Worm (Caenorhabditis elegans) whole organism, young adult: Measurements from ENCODE around the gene str-204.

Experiments used
- B0035.1 ChIP-seq: sonication (generic microtip); optimal IDR thresholded peaks from 2 replicates; lab custom pipeline; 2016; ENCODE audit warnings: missing genetic modification characterization, mild to moderate bottlenecking, missing compliant biosample characterization, missing genotype, missing genetic modification reagents
- B0336.3 ChIP-seq: fragments of 200-800 bp; sonication (Bioruptor generic); IDR thresholded peaks from 2 replicates; pipeline ENCODE4 v1.3.6; 2022; ENCODE audit warnings: missing genetic modification characterization, missing compliant biosample characterization
- C06A6.2 ChIP-seq: fragments of 200-800 bp; sonication (Bioruptor generic); conservative IDR thresholded peaks from 2 replicates; pipeline ENCODE4 v1.3.6; 2022; ENCODE audit warnings: missing genetic modification characterization, missing compliant biosample characterization
- F10E7.11 ChIP-seq: sonication (generic microtip); optimal IDR thresholded peaks from 2 replicates; lab custom pipeline; 2017; ENCODE audit warnings: mild to moderate bottlenecking, missing genetic modification characterization, moderate library complexity, missing compliant biosample characterization
- F37B4.10 ChIP-seq: fragments of 200-800 bp; sonication (Bioruptor generic); IDR thresholded peaks from 2 replicates; pipeline ENCODE4 v1.3.6; 2022; ENCODE audit warnings: missing genetic modification characterization, missing compliant biosample characterization
- F39B2.1 ChIP-seq: fragments of 200-800 bp; sonication (Bioruptor generic); IDR thresholded peaks from 2 replicates; pipeline ENCODE4 v1.3.6; 2022; ENCODE audit warnings: missing genetic modification reagents, missing genetic modification characterization, missing compliant biosample characterization
- F52B5.7 ChIP-seq: sonication (generic microtip); optimal IDR thresholded peaks from 2 replicates; lab custom pipeline; 2016; ENCODE audit warnings: mild to moderate bottlenecking, missing genetic modification characterization, missing compliant biosample characterization
- F55B11.4 ChIP-seq: sonication (generic microtip); optimal IDR thresholded peaks from 2 replicates; lab custom pipeline; 2016; ENCODE audit warnings: missing compliant biosample characterization, missing genetic modification characterization, borderline replicate concordance; ENCODE audit not compliant: insufficient read depth
- F57A8.1 ChIP-seq: fragments of 200-800 bp; sonication (Bioruptor generic); optimal IDR thresholded peaks from 2 replicates; lab custom pipeline; 2018; ENCODE audit warnings: mild to moderate bottlenecking, missing genetic modification characterization, moderate library complexity, missing compliant biosample characterization
- K12H6.12 ChIP-seq: fragments of 200-800 bp; sonication (Bioruptor generic); optimal IDR thresholded peaks from 2 replicates; lab custom pipeline; 2018; ENCODE audit warnings: mild to moderate bottlenecking, missing genetic modification characterization, missing compliant biosample characterization
- Y79H2A.3 ChIP-seq: fragments of 200-800 bp; sonication (Bioruptor generic); conservative IDR thresholded peaks from 2 replicates; pipeline ENCODE4 v1.3.6; 2022; ENCODE audit warnings: missing genetic modification reagents, missing genetic modification characterization, missing compliant biosample characterization
- atf-7 ChIP-seq: sonication (generic microtip); optimal IDR thresholded peaks from 2 replicates; lab custom pipeline; 2017; ENCODE audit warnings: mild to moderate bottlenecking, missing genetic modification characterization, missing compliant biosample characterization
- athp-1 ChIP-seq: sonication (generic microtip); optimal IDR thresholded peaks from 2 replicates; lab custom pipeline; 2017; ENCODE audit warnings: mild to moderate bottlenecking, missing genetic modification characterization, missing compliant biosample characterization
- attf-6 ChIP-seq: fragments of 200-800 bp; sonication (Bioruptor generic); IDR thresholded peaks from 2 replicates; pipeline ENCODE4 v1.3.6; 2022; ENCODE audit warnings: missing genetic modification reagents, missing genetic modification characterization, missing compliant biosample characterization
- bed-1 ChIP-seq: fragments of 200-800 bp; sonication (Bioruptor generic); IDR thresholded peaks from 2 replicates; pipeline ENCODE4 v1.3.6; 2022; ENCODE audit warnings: missing genetic modification reagents, missing genetic modification characterization, missing compliant biosample characterization
- bed-2 ChIP-seq: fragments of 200-800 bp; sonication (Bioruptor generic); IDR thresholded peaks from 2 replicates; pipeline ENCODE4 v1.3.6; 2022; ENCODE audit warnings: missing genetic modification reagents, missing genetic modification characterization, missing compliant biosample characterization
- cebp-1 ChIP-seq, 2 experiments: fragments of 200-800 bp in 1 of 2; sonication (Bioruptor generic) in 1 of 2; sonication (generic microtip) in 1 of 2; IDR thresholded peaks in 1 of 2; optimal IDR thresholded peaks in 1 of 2; 2 replicates each; pipeline versions ENCODE4 v1.3.6 to Lab custom; 2017 to 2022; ENCODE audit warnings: missing compliant biosample characterization in 2 of 2, missing genetic modification characterization in 2 of 2, mild to moderate bottlenecking in 1 of 2, missing genetic modification reagents in 1 of 2, moderate library complexity in 1 of 2
- ceh-40 ChIP-seq: fragments of 200-800 bp; sonication (Bioruptor generic); IDR thresholded peaks from 2 replicates; pipeline ENCODE4 v1.3.6; 2022; ENCODE audit warnings: missing genetic modification characterization, missing compliant biosample characterization
- chd-7 ChIP-seq: sonication (generic microtip); optimal IDR thresholded peaks from 2 replicates; lab custom pipeline; 2016; ENCODE audit warnings: mild to moderate bottlenecking, missing genetic modification characterization, moderate library complexity, missing compliant biosample characterization
- die-1 ChIP-seq: sonication (generic microtip); optimal IDR thresholded peaks from 2 replicates; lab custom pipeline; 2016; ENCODE audit warnings: missing genotype, mild to moderate bottlenecking, missing genetic modification characterization, missing compliant biosample characterization
- gei-17 ChIP-seq: fragments of 200-800 bp; sonication (Bioruptor generic); optimal IDR thresholded peaks from 2 replicates; lab custom pipeline; 2018; ENCODE audit warnings: mild to moderate bottlenecking, missing genetic modification characterization, missing compliant biosample characterization
- him-1 ChIP-seq: sonication (generic microtip); optimal IDR thresholded peaks from 2 replicates; lab custom pipeline; 2016; ENCODE audit warnings: missing genotype, missing genetic modification reagents, missing genetic modification characterization, missing compliant biosample characterization
- hlh-12 ChIP-seq: sonication (generic microtip); optimal IDR thresholded peaks from 2 replicates; lab custom pipeline; 2016; ENCODE audit warnings: missing genetic modification characterization, missing compliant biosample characterization
- hsf-1 ChIP-seq: fragments of 200-800 bp; sonication (Bioruptor generic); IDR thresholded peaks from 2 replicates; pipeline ENCODE4 v1.3.6; 2022; ENCODE audit warnings: missing genetic modification reagents, missing genetic modification characterization, missing compliant biosample characterization
- lag-1 ChIP-seq: fragments of 200-800 bp; sonication (Bioruptor generic); IDR thresholded peaks from 2 replicates; pipeline ENCODE4 v1.3.6; 2022; ENCODE audit warnings: missing genetic modification reagents, missing genetic modification characterization, missing compliant biosample characterization
- lin-40 ChIP-seq: sonication (generic microtip); optimal IDR thresholded peaks from 2 replicates; lab custom pipeline; 2016; ENCODE audit warnings: missing genetic modification characterization, mild to moderate bottlenecking, missing compliant biosample characterization, missing genotype, missing genetic modification reagents
- lsy-27 ChIP-seq: sonication (generic microtip); optimal IDR thresholded peaks from 2 replicates; lab custom pipeline; 2017; ENCODE audit warnings: missing genetic modification characterization, mild to moderate bottlenecking, missing compliant biosample characterization, antibody characterized with exemption, missing genotype, borderline replicate concordance; ENCODE audit not compliant: insufficient read depth
- mel-28 ChIP-seq: sonication (generic microtip); optimal IDR thresholded peaks from 2 replicates; lab custom pipeline; 2016; ENCODE audit warnings: borderline replicate concordance, mild to moderate bottlenecking, missing genetic modification characterization, missing compliant biosample characterization
- mes-4 ChIP-seq: sonication (generic microtip); optimal IDR thresholded peaks from 2 replicates; lab custom pipeline; 2016; ENCODE audit warnings: missing genotype, missing genetic modification characterization, missing compliant biosample characterization
- mxl-1 ChIP-seq: sonication (generic microtip); optimal IDR thresholded peaks from 2 replicates; lab custom pipeline; 2016; ENCODE audit warnings: missing genetic modification characterization, missing compliant biosample characterization
- nfya-2 ChIP-seq: fragments of 200-800 bp; sonication (Bioruptor generic); IDR thresholded peaks from 2 replicates; pipeline ENCODE4 v1.3.6; 2022; ENCODE audit warnings: missing genetic modification reagents, missing genetic modification characterization, missing compliant biosample characterization
- nfyb-1 ChIP-seq: fragments of 200-800 bp; sonication (Bioruptor generic); IDR thresholded peaks from 2 replicates; pipeline ENCODE4 v1.3.6; 2022; ENCODE audit warnings: missing genetic modification reagents, missing genetic modification characterization, missing compliant biosample characterization
- nhr-120 ChIP-seq: fragments of 200-800 bp; sonication (Bioruptor generic); IDR thresholded peaks from 2 replicates; pipeline ENCODE4 v1.3.6; 2022; ENCODE audit warnings: missing genetic modification characterization, missing compliant biosample characterization
- repo-1 ChIP-seq: sonication (generic microtip); optimal IDR thresholded peaks from 2 replicates; lab custom pipeline; 2017; ENCODE audit warnings: mild to moderate bottlenecking, missing genetic modification characterization, missing compliant biosample characterization
- rpc-1 ChIP-seq, 2 experiments: fragments of 150-350 bp in 1 of 2; sonication (generic microtip) in 1 of 2; optimal IDR thresholded peaks; 2 replicates each; lab custom pipeline; 2014 to 2018; ENCODE audit warnings: missing biosample characterization in 1 of 2, missing genetic modification characterization in 1 of 2, missing genetic modification reagents in 1 of 2, missing genotype in 1 of 2
- snpc-1.1 ChIP-seq: sonication (generic microtip); optimal IDR thresholded peaks from 2 replicates; lab custom pipeline; 2017; ENCODE audit warnings: missing genetic modification characterization, mild to moderate bottlenecking, missing compliant biosample characterization, antibody characterized with exemption, moderate library complexity, missing genotype, missing genetic modification reagents; ENCODE audit not compliant: insufficient read depth
- snpc-4 ChIP-seq, 5 experiments: fragments of 150-350 bp in 1 of 5; sonication (generic microtip) in 4 of 5; optimal IDR thresholded peaks; 2 replicates each; lab custom pipeline; 2014 to 2018; ENCODE audit warnings: missing genetic modification characterization in 5 of 5, missing biosample characterization in 3 of 5, antibody characterized with exemption in 2 of 5, mild to moderate bottlenecking in 2 of 5, missing compliant biosample characterization in 2 of 5, missing genotype in 2 of 5, moderate library complexity in 2 of 5, missing genetic modification reagents in 1 of 5
- sptf-2 ChIP-seq: fragments of 200-800 bp; sonication (Bioruptor generic); optimal IDR thresholded peaks from 2 replicates; lab custom pipeline; 2018; ENCODE audit warnings: mild to moderate bottlenecking, missing genetic modification characterization, missing compliant biosample characterization
- tbx-9 ChIP-seq: sonication (generic microtip); optimal IDR thresholded peaks from 2 replicates; lab custom pipeline; 2016; ENCODE audit warnings: borderline replicate concordance, missing genetic modification characterization, inconsistent platforms, missing compliant biosample characterization
- unc-62 ChIP-seq: fragments of 150-350 bp; optimal IDR thresholded peaks from 2 replicates; lab custom pipeline; 2014; ENCODE audit warnings: missing biosample characterization, missing genetic modification reagents, missing genetic modification characterization
- ztf-22 ChIP-seq: fragments of 200-800 bp; sonication (Bioruptor generic); optimal IDR thresholded peaks from 2 replicates; lab custom pipeline; 2018; ENCODE audit warnings: mild to moderate bottlenecking, missing genetic modification characterization, moderate library complexity, missing compliant biosample characterization
- ztf-25 ChIP-seq: fragments of 200-800 bp; sonication (Bioruptor generic); IDR thresholded peaks from 2 replicates; pipeline ENCODE4 v1.3.6; 2022; ENCODE audit warnings: missing genetic modification reagents, missing genetic modification characterization, missing compliant biosample characterization
- ztf-26 ChIP-seq: sonication (generic microtip); optimal IDR thresholded peaks from 2 replicates; lab custom pipeline; 2017; ENCODE audit warnings: missing genetic modification characterization, missing compliant biosample characterization
- ztf-28 ChIP-seq: fragments of 200-800 bp; sonication (Bioruptor generic); IDR thresholded peaks from 2 replicates; pipeline ENCODE4 v1.3.6; 2022; ENCODE audit warnings: missing genetic modification reagents, missing genetic modification characterization, missing compliant biosample characterization
- ztf-3 ChIP-seq: fragments of 200-800 bp; sonication (Bioruptor generic); optimal IDR thresholded peaks from 2 replicates; lab custom pipeline; 2018; ENCODE audit warnings: mild to moderate bottlenecking, missing genetic modification characterization, missing compliant biosample characterization

The str-204 gene

ce11 chrV:7197036-7197435 is 37.5 kb downstream of the str-204 start (continued):
- TF ChIP-seq atf-7 (tag; lab: Kevin White, UChicago) (no peak), lag-1 (GFP tag; lab: Robert Waterston, UW) (no peak), lsy-27 (no peak)

- TF ChIP-seq lin-40 (tag; lab: Kevin White, UChicago) (peak; percentile 29), F55B11.4 (tag; lab: Kevin White, UChicago) (no peak), snpc-4 (GFP tag; optimal IDR thresholded peaks at IDR 0.05; lab: Kevin White, UChicago) (no peak), snpc-4 (tag; optimal IDR thresholded peaks at IDR 0.05; lab: Kevin White, UChicago) (peak in 2 of 4 experiments; percentile 6 to 46), nhr-120 (GFP tag; lab: Robert Waterston, UW) (no peak), him-1 (tag; lab: Kevin White, UChicago) (peak; percentile 76), rpc-1 (optimal IDR thresholded peaks at IDR 0.05; lab: Kevin White, UChicago) (no peak), rpc-1 (tag; optimal IDR thresholded peaks at IDR 0.05; lab: Kevin White, UChicago) (no peak), ztf-22 (peak; percentile 4), nfya-2 (no peak), attf-6 (GFP tag; lab: Robert Waterston, UW) (peak; percentile 64), tbx-9 (tag; lab: Kevin White, UChicago) (peak; percentile 78), unc-62 (no peak), ztf-25 (GFP tag; lab: Robert Waterston, UW) (0 out of 2 replicates have a peak, but pooled peaks have one; percentile 59), hsf-1 (peak; percentile 72), Y79H2A.3 (GFP tag; lab: Robert Waterston, UW) (0 out of 2 replicates have a peak, but pooled peaks have one; percentile 20), bed-1 (GFP tag; lab: Robert Waterston, UW) (no peak), die-1 (tag; lab: Kevin White, UChicago) (no peak), bed-2 (GFP tag; lab: Robert Waterston, UW) (no peak), lsy-27 (no peak), mes-4 (tag; lab: Kevin White, UChicago) (no peak), F39B2.1 (GFP tag; lab: Robert Waterston, UW) (no peak), athp-1 (tag; lab: Kevin White, UChicago) (no peak), ztf-26 (tag; lab: Kevin White, UChicago) (no peak), sptf-2 (GFP tag; lab: Kevin White, UChicago) (no peak), mxl-1 (tag; lab: Kevin White, UChicago) (no peak), B0336.3 (GFP tag; lab: Robert Waterston, UW) (peak; percentile 88), cebp-1 (GFP tag; IDR thresholded peaks at IDR 0.05; lab: Robert Waterston, UW) (peak; percentile 32; the same call in 1 of the 2 replicates), cebp-1 (tag; optimal IDR thresholded peaks at IDR 0.05; lab: Kevin White, UChicago) (peak; percentile 65), F37B4.10 (GFP tag; lab: Robert Waterston, UW) (no peak), ceh-40 (GFP tag; lab: Robert Waterston, UW) (0 out of 2 replicates have a peak, but pooled peaks have one; percentile 45), chd-7 (peak; percentile 43), K12H6.12 (tag; lab: Kevin White, UChicago) (no peak), nfyb-1 (GFP tag; lab: Robert Waterston, UW) (peak; percentile 73; the same call in 1 of the 2 replicates), F52B5.7 (tag; lab: Kevin White, UChicago) (peak; percentile 43), ztf-28 (GFP tag; lab: Robert Waterston, UW) (no peak), mel-28 (tag; lab: Kevin White, UChicago) (no peak), gei-17 (GFP tag; lab: Kevin White, UChicago) (no peak), ztf-3 (no peak), hlh-12 (no peak), B0035.1 (tag; lab: Kevin White, UChicago) (no peak), F57A8.1 (GFP tag; lab: Kevin White, UChicago) (no peak), F10E7.11 (tag; lab: Kevin White, UChicago) (no peak), snpc-1.1 (tag; lab: Kevin White, UChicago) (peak; percentile 13), C06A6.2 (no peak), repo-1 (tag; lab: Kevin White, UChicago) (peak; percentile 79)
These were observed 38.9 kb downstream of the str-204 start for ce11 chrV:7198403-7198802.
